Worm (Caenorhabditis elegans) whole organism, L4 larva: ENCODE data around the gene F28A12.10.

Experiments
- F37D6.2 ChIP-seq: sonication (generic microtip); optimal IDR thresholded peaks from 2 replicates; lab custom pipeline; 2016; ENCODE audit warnings: mild to moderate bottlenecking, missing genetic modification characterization, missing compliant biosample characterization
- R02D3.7 ChIP-seq: fragments of 150-350 bp; sonication (generic microtip); optimal IDR thresholded peaks from 3 replicates; lab custom pipeline; 2014; ENCODE audit warnings: missing biosample characterization, missing genetic modification characterization
- Y48G9A.11 ChIP-seq: fragments of 200-800 bp; sonication (Bioruptor generic); IDR thresholded peaks from 2 replicates; pipeline ENCODE4 v1.3.6; 2022; ENCODE audit warnings: missing genetic modification reagents, missing genetic modification characterization, missing compliant biosample characterization
- Y5F2A.4 ChIP-seq: fragments of 200-800 bp; sonication (Bioruptor generic); optimal IDR thresholded peaks from 2 replicates; lab custom pipeline; 2018; ENCODE audit warnings: mild to moderate bottlenecking, missing genetic modification characterization, missing compliant biosample characterization
- ZK546.5 ChIP-seq, 2 experiments: sonication (generic microtip); optimal IDR thresholded peaks; 2 replicates each; lab custom pipeline; 2017; ENCODE audit warnings: missing biosample characterization in 2 of 2, missing genetic modification characterization in 2 of 2
- aha-1 ChIP-seq: fragments of 150-350 bp; peaks from one replicate; lab custom pipeline; 2014; ENCODE audit warnings: missing biosample characterization, missing genetic modification characterization
- aly-2 ChIP-seq: sonication (generic microtip); optimal IDR thresholded peaks from 2 replicates; lab custom pipeline; 2018; ENCODE audit warnings: missing biosample characterization, missing genetic modification characterization
- ceh-20 ChIP-seq: fragments of 200-800 bp; sonication (Bioruptor generic); IDR thresholded peaks from 2 replicates; pipeline ENCODE4 v1.3.6; 2022; ENCODE audit warnings: missing genetic modification reagents, missing genetic modification characterization, missing compliant biosample characterization
- ceh-82 ChIP-seq: sonication (generic microtip); optimal IDR thresholded peaks from 2 replicates; lab custom pipeline; 2017; ENCODE audit warnings: missing biosample characterization, missing genetic modification characterization
- dmd-9 ChIP-seq: fragments of 200-800 bp; sonication (Bioruptor generic); IDR thresholded peaks from 2 replicates; pipeline ENCODE4 v1.3.6; 2022; ENCODE audit warnings: missing genetic modification reagents, missing genetic modification characterization, missing compliant biosample characterization
- dpl-1 ChIP-seq: fragments of 150-350 bp; optimal IDR thresholded peaks from 2 replicates; lab custom pipeline; 2014; ENCODE audit warnings: missing biosample characterization, missing genetic modification reagents, missing genetic modification characterization
- duxl-1 ChIP-seq: sonication (generic microtip); optimal IDR thresholded peaks from 2 replicates; lab custom pipeline; 2016; ENCODE audit warnings: mild to moderate bottlenecking, missing genetic modification characterization, moderate library complexity, missing compliant biosample characterization; ENCODE audit not compliant: poor library complexity
- dve-1 ChIP-seq: sonication (generic microtip); optimal IDR thresholded peaks from 2 replicates; lab custom pipeline; 2017; ENCODE audit warnings: antibody characterized with exemption, mild to moderate bottlenecking, missing genetic modification characterization, missing compliant biosample characterization; ENCODE audit not compliant: insufficient read depth
- egl-43 ChIP-seq: fragments of 200-800 bp; sonication (Bioruptor generic); IDR thresholded peaks from 2 replicates; pipeline ENCODE4 v1.3.6; 2022; ENCODE audit warnings: missing genetic modification reagents, missing genetic modification characterization, missing compliant biosample characterization
- fkh-10 ChIP-seq: fragments of 150-350 bp; optimal IDR thresholded peaks from 2 replicates; lab custom pipeline; 2014; ENCODE audit warnings: missing biosample characterization, missing genetic modification reagents, missing genetic modification characterization
- gei-8 ChIP-seq: fragments of 200-800 bp; sonication (Bioruptor generic); optimal IDR thresholded peaks from 2 replicates; lab custom pipeline; 2018; ENCODE audit warnings: mild to moderate bottlenecking, missing genetic modification characterization, missing compliant biosample characterization
- hlh-11 ChIP-seq: fragments of 200-800 bp; sonication (Bioruptor generic); optimal IDR thresholded peaks from 2 replicates; lab custom pipeline; 2018; ENCODE audit warnings: mild to moderate bottlenecking, missing genetic modification characterization, missing compliant biosample characterization
- hmg-1.1 ChIP-seq: fragments of 200-800 bp; sonication (Bioruptor generic); IDR thresholded peaks from 2 replicates; pipeline ENCODE4 v1.3.6; 2022; ENCODE audit warnings: missing genetic modification reagents, missing genetic modification characterization, missing compliant biosample characterization
- jun-1 ChIP-seq: fragments of 150-350 bp; optimal IDR thresholded peaks from 2 replicates; lab custom pipeline; 2014; ENCODE audit warnings: missing biosample characterization, missing genetic modification reagents, missing genetic modification characterization
- lin-13 ChIP-seq: fragments of 150-350 bp; optimal IDR thresholded peaks from 2 replicates; lab custom pipeline; 2014; ENCODE audit warnings: missing biosample characterization, missing genetic modification reagents, missing genetic modification characterization
- lin-15B ChIP-seq: fragments of 150-350 bp; sonication (generic microtip); optimal IDR thresholded peaks from 3 replicates; lab custom pipeline; 2014; ENCODE audit warnings: missing biosample characterization, missing genetic modification characterization
- madf-9 ChIP-seq: fragments of 200-800 bp; sonication (Bioruptor generic); conservative IDR thresholded peaks from 2 replicates; pipeline ENCODE4 v1.3.6; 2022; ENCODE audit warnings: missing genetic modification reagents, missing genetic modification characterization, missing compliant biosample characterization
- mep-1 ChIP-seq: fragments of 150-350 bp; sonication (generic microtip); optimal IDR thresholded peaks from 3 replicates; lab custom pipeline; 2014; ENCODE audit warnings: missing biosample characterization, missing genetic modification characterization
- mes-2 ChIP-seq: sonication (generic microtip); optimal IDR thresholded peaks from 2 replicates; lab custom pipeline; 2016; ENCODE audit warnings: missing genotype, mild to moderate bottlenecking, missing genetic modification characterization, missing compliant biosample characterization; ENCODE audit not compliant: poor library complexity, severe bottlenecking
- nhr-102 ChIP-seq: sonication (generic microtip); optimal IDR thresholded peaks from 2 replicates; lab custom pipeline; 2016; ENCODE audit warnings: mild to moderate bottlenecking, missing genetic modification characterization, moderate library complexity, missing compliant biosample characterization
- nhr-11 ChIP-seq: fragments of 150-350 bp; optimal IDR thresholded peaks from 2 replicates; lab custom pipeline; 2014; ENCODE audit warnings: missing biosample characterization, missing genetic modification characterization
- nhr-237 ChIP-seq: sonication (generic microtip); optimal IDR thresholded peaks from 2 replicates; lab custom pipeline; 2017; ENCODE audit warnings: missing biosample characterization, missing genetic modification characterization
- nhr-25 ChIP-seq: sonication (generic microtip); optimal IDR thresholded peaks from 2 replicates; lab custom pipeline; 2017; ENCODE audit warnings: missing genetic modification characterization, mild to moderate bottlenecking, missing compliant biosample characterization, antibody characterized with exemption, moderate library complexity, borderline replicate concordance; ENCODE audit not compliant: insufficient read depth
- nhr-28 ChIP-seq: fragments of 150-350 bp; optimal IDR thresholded peaks from 2 replicates; lab custom pipeline; 2014; ENCODE audit warnings: missing biosample characterization, missing genetic modification characterization
- nhr-6 ChIP-seq: fragments of 150-350 bp; optimal IDR thresholded peaks from 2 replicates; lab custom pipeline; 2014; ENCODE audit warnings: missing biosample characterization, missing genetic modification characterization
- nhr-76 ChIP-seq: fragments of 150-350 bp; optimal IDR thresholded peaks from 2 replicates; lab custom pipeline; 2014; ENCODE audit warnings: missing biosample characterization, missing genetic modification characterization
- nhr-77 ChIP-seq: fragments of 150-350 bp; optimal IDR thresholded peaks from 2 replicates; lab custom pipeline; 2014; ENCODE audit warnings: missing biosample characterization, missing genetic modification characterization
- pha-4 ChIP-seq, 2 experiments: fragments of 150-350 bp in 1 of 2; fragments of 200-800 bp in 1 of 2; sonication (Bioruptor generic) in 1 of 2; IDR thresholded peaks in 1 of 2; optimal IDR thresholded peaks in 1 of 2; 2 replicates each; pipeline versions ENCODE4 v1.3.6 to Lab custom; 2014 to 2022; ENCODE audit warnings: missing genetic modification characterization in 2 of 2, missing genetic modification reagents in 2 of 2, missing biosample characterization in 1 of 2, missing compliant biosample characterization in 1 of 2
- pqm-1 ChIP-seq: sonication (generic microtip); optimal IDR thresholded peaks from 2 replicates; lab custom pipeline; 2017; ENCODE audit warnings: missing biosample characterization, missing genetic modification characterization
- skn-1 ChIP-seq: fragments of 150-350 bp; optimal IDR thresholded peaks from 2 replicates; lab custom pipeline; 2014; ENCODE audit warnings: missing biosample characterization, missing genetic modification characterization
- snpc-1.2 ChIP-seq: fragments of 200-800 bp; sonication (Bioruptor generic); IDR thresholded peaks from 2 replicates; pipeline ENCODE4 v1.3.6; 2022; ENCODE audit warnings: missing genetic modification reagents, missing genetic modification characterization, missing compliant biosample characterization
- spr-3 ChIP-seq: fragments of 200-800 bp; sonication (Bioruptor generic); optimal IDR thresholded peaks from 2 replicates; lab custom pipeline; 2018; ENCODE audit warnings: mild to moderate bottlenecking, missing genetic modification characterization, missing compliant biosample characterization
- tag-97 ChIP-seq: fragments of 200-800 bp; sonication (Bioruptor generic); IDR thresholded peaks from 2 replicates; pipeline ENCODE4 v1.3.6; 2022; ENCODE audit warnings: missing genetic modification characterization, missing compliant biosample characterization
- tra-1 ChIP-seq: fragments of 200-800 bp; sonication (Bioruptor generic); IDR thresholded peaks from 2 replicates; pipeline ENCODE4 v1.3.6; 2022; ENCODE audit warnings: missing genetic modification reagents, missing genetic modification characterization, missing compliant biosample characterization
- unc-130 ChIP-seq: sonication (generic microtip); optimal IDR thresholded peaks from 2 replicates; lab custom pipeline; 2016; ENCODE audit warnings: missing genetic modification reagents, missing genetic modification characterization, missing compliant biosample characterization
- unc-62 ChIP-seq, 3 experiments: fragments of 150-350 bp in 1 of 3; sonication (generic microtip); optimal IDR thresholded peaks in 2 of 3; peaks in 1 of 3; 1 replicate in 1 of 3; 2 replicates in 2 of 3; lab custom pipeline; 2014 to 2017; ENCODE audit warnings: missing biosample characterization in 3 of 3, missing genetic modification characterization in 3 of 3, missing genetic modification reagents in 3 of 3, missing genotype in 1 of 3
- zip-11 ChIP-seq: fragments of 200-800 bp; sonication (Bioruptor generic); IDR thresholded peaks from 2 replicates; pipeline ENCODE4 v1.3.6; 2022; ENCODE audit warnings: missing genetic modification characterization, missing compliant biosample characterization

Gene F28A12.10

ce11 chrV:8637666-8638271, at the start of gene F28A12.10, which contains the start of gene acd-4:
TSS of gene F28A12.10 (minus strand) at chrV:8637766.
TSS of gene acd-4 (plus strand) at chrV:8638221.
- no peak for TF ChIP-seq pqm-1 (tag; lab: Kevin White, UChicago)
- no peak for TF ChIP-seq hlh-11 (tag; lab: Kevin White, UChicago)
- no peak for TF ChIP-seq tag-97 (GFP tag; lab: Robert Waterston, UW)
- TF ChIP-seq pha-4 (GFP tag; IDR thresholded peaks at IDR 0.05; lab: Robert Waterston, UW) = no peak
- TF ChIP-seq pha-4 (tag; optimal IDR thresholded peaks at IDR 0.05; lab: Kevin White, UChicago) = no peak
- no peak for TF ChIP-seq R02D3.7 (tag; lab: Kevin White, UChicago)
- no peak for TF ChIP-seq mep-1 (tag; lab: Kevin White, UChicago)
- TF ChIP-seq mes-2 (tag; lab: Kevin White, UChicago) = no peak
- TF ChIP-seq unc-130 (GFP tag; lab: Kevin White, UChicago) = no peak
- TF ChIP-seq zip-11 (GFP tag; lab: Robert Waterston, UW) = no peak
- no peak for TF ChIP-seq spr-3
- no peak for TF ChIP-seq dpl-1 (GFP tag; lab: Kevin White, UChicago)
- no peak for TF ChIP-seq egl-43 (GFP tag; lab: Robert Waterston, UW)
- no peak for TF ChIP-seq fkh-10
- no peak for TF ChIP-seq aha-1 (tag; lab: Kevin White, UChicago)
- TF ChIP-seq nhr-28 = no peak
- TF ChIP-seq dve-1 (tag; lab: Kevin White, UChicago) = no peak
- TF ChIP-seq nhr-102 (tag; lab: Kevin White, UChicago) = no peak
- TF ChIP-seq ZK546.5 (tag; optimal IDR thresholded peaks at IDR 0.05; lab: Kevin White, UChicago) = no peak
- TF ChIP-seq nhr-6 (tag; lab: Kevin White, UChicago) = no peak
- TF ChIP-seq lin-15B = no peak
- TF ChIP-seq, all 104 proteins: peak for 0

- TF ChIP-seq nhr-77 (tag; lab: Kevin White, UChicago) (no peak), nhr-76 (tag; lab: Kevin White, UChicago) (no peak), lin-13 (GFP tag; lab: Kevin White, UChicago) (no peak), F37D6.2 (tag; lab: Kevin White, UChicago) (no peak), snpc-1.2 (no peak), skn-1 (tag; lab: Kevin White, UChicago) (no peak), ceh-82 (tag; lab: Kevin White, UChicago) (no peak), Y48G9A.11 (GFP tag; lab: Robert Waterston, UW) (no peak), jun-1 (tag; lab: Kevin White, UChicago) (no peak), nhr-11 (tag; lab: Kevin White, UChicago) (no peak), tra-1 (GFP tag; lab: Robert Waterston, UW) (no peak), unc-62 (GFP tag; optimal IDR thresholded peaks at IDR 0.05 in 1 of 2; lab: Kevin White, UChicago) (no peak), unc-62 (tag; optimal IDR thresholded peaks at IDR 0.05; lab: Kevin White, UChicago) (no peak), ZK546.5 (tag; optimal IDR thresholded peaks at IDR 0.05; lab: Kevin White, UChicago) (no peak), aly-2 (tag; lab: Kevin White, UChicago) (no peak), nhr-237 (tag; lab: Kevin White, UChicago) (no peak), hmg-1.1 (GFP tag; lab: Robert Waterston, UW) (no peak), duxl-1 (no peak), dmd-9 (GFP tag; lab: Robert Waterston, UW) (no peak)
- TF ChIP-seq, all 104 proteins: peak for 0
These were observed 49.2 kb upstream of the F28A12.10 start, which contains the start of gene ZC190.7 for ce11 chrV:8686764-8687163. TSS of gene ZC190.7 (minus strand) at chrV:8686864.

ce11 chrV:8683787-8684186, 46.2 kb upstream of the F28A12.10 start:
- TF ChIP-seq pha-4 (GFP tag; IDR thresholded peaks at IDR 0.05; lab: Robert Waterston, UW) (no peak), pha-4 (tag; optimal IDR thresholded peaks at IDR 0.05; lab: Kevin White, UChicago) (no peak), nhr-102 (tag; lab: Kevin White, UChicago) (no peak), dve-1 (tag; lab: Kevin White, UChicago) (no peak), F37D6.2 (tag; lab: Kevin White, UChicago) (no peak), nhr-25 (tag; lab: Kevin White, UChicago) (no peak), ceh-20 (GFP tag; lab: Robert Waterston, UW) (no peak), gei-8 (GFP tag; lab: Kevin White, UChicago) (no peak), Y5F2A.4 (no peak), madf-9 (GFP tag; lab: Robert Waterston, UW) (no peak), ZK546.5 (tag; optimal IDR thresholded peaks at IDR 0.05; lab: Kevin White, UChicago) (no peak)
